Worm (Caenorhabditis elegans) whole organism, L3 larva: ENCODE data around the gene bgal-1.

Source experiments
- R02D3.7 ChIP-seq: fragments of 150-350 bp; optimal IDR thresholded peaks from 2 replicates; lab custom pipeline; 2014; ENCODE audit warnings: missing biosample characterization, missing genetic modification characterization
- ZK546.5 ChIP-seq: sonication (generic microtip); optimal IDR thresholded peaks from 2 replicates; lab custom pipeline; 2017; ENCODE audit warnings: missing biosample characterization, missing genetic modification characterization
- ama-1 ChIP-seq: fragments of 150-350 bp; optimal IDR thresholded peaks from 2 replicates; lab custom pipeline; 2018
- ceh-82 ChIP-seq: fragments of 150-350 bp; optimal IDR thresholded peaks from 2 replicates; lab custom pipeline; 2014; ENCODE audit warnings: missing biosample characterization, missing genetic modification characterization
- ceh-9 ChIP-seq: sonication (generic microtip); optimal IDR thresholded peaks from 2 replicates; lab custom pipeline; 2018; ENCODE audit warnings: missing biosample characterization, missing genetic modification characterization
- egl-27 ChIP-seq: sonication (generic microtip); optimal IDR thresholded peaks from 4 replicates; lab custom pipeline; 2017; ENCODE audit warnings: missing biosample characterization, missing genetic modification reagents, missing genetic modification characterization
- elt-1 ChIP-seq: fragments of 150-350 bp; optimal IDR thresholded peaks from 2 replicates; lab custom pipeline; 2014; ENCODE audit warnings: missing biosample characterization, missing genetic modification characterization
- eor-1 ChIP-seq, 2 experiments: fragments of 150-350 bp; optimal IDR thresholded peaks; 2 replicates each; lab custom pipeline; 2014 to 2018; ENCODE audit warnings: missing biosample characterization in 2 of 2, missing genetic modification characterization in 2 of 2
- lin-39 ChIP-seq: fragments of 150-350 bp; optimal IDR thresholded peaks from 2 replicates; lab custom pipeline; 2018; ENCODE audit warnings: missing biosample characterization, missing genetic modification reagents, missing genetic modification characterization
- nfya-1 ChIP-seq: sonication (generic microtip); optimal IDR thresholded peaks from 2 replicates; lab custom pipeline; 2017; ENCODE audit warnings: missing genetic modification characterization, mild to moderate bottlenecking, missing compliant biosample characterization, antibody characterized with exemption, moderate library complexity; ENCODE audit not compliant: insufficient read depth
- nhr-11 ChIP-seq: fragments of 150-350 bp; optimal IDR thresholded peaks from 2 replicates; lab custom pipeline; 2014; ENCODE audit warnings: missing biosample characterization, missing genetic modification characterization
- nhr-12 ChIP-seq: fragments of 150-350 bp; optimal IDR thresholded peaks from 2 replicates; lab custom pipeline; 2014; ENCODE audit warnings: missing biosample characterization, missing genetic modification characterization
- nhr-237 ChIP-seq: fragments of 150-350 bp; optimal IDR thresholded peaks from 2 replicates; lab custom pipeline; 2014; ENCODE audit warnings: missing biosample characterization, missing genetic modification characterization
- unc-62 ChIP-seq: fragments of 150-350 bp; sonication (generic microtip); optimal IDR thresholded peaks from 4 replicates; lab custom pipeline; 2014; ENCODE audit warnings: missing biosample characterization, missing genetic modification reagents, missing genetic modification characterization

DNA sequence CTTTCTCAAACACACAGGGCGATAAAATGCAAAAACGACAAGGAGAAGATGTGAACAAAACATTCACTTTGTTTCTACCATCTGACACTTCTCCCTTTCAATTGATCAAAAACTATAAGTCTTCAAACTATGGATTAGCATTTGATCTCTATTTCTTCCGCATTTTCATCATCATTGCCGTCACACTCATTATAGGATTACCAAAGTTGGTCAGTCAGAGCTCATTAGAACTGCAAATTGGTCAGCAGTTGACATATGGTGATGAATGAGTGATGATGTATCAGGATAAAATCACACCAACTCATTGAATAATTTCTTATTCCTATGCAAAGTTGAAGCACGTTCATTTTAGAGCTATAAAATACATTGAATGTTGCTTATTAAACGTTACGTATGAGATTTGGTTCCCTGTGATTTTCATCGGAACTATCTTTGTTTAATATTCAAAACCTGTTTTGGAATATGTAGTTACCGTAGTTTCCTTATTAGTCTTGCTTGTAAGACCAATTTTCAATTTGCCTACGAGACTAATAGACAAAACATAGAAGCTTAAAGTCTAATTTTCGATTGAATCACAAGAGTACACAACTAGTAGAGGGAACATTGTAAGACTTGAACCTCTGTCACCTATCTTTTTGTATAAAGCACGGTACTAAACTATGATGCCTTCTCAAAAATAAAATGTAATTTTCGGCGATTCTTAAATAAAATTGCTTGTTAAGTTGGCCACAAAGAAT lies 16.2 kb downstream of the bgal-1 start:
- TF ChIP-seq unc-62 (GFP tag; lab: Kevin White, UChicago) (no peak), ceh-82 (tag; lab: Kevin White, UChicago) (no peak), R02D3.7 (tag; lab: Kevin White, UChicago) (no peak), nhr-12 (tag; lab: Kevin White, UChicago) (no peak), egl-27 (tag; lab: Kevin White, UChicago) (no peak), nhr-237 (tag; lab: Kevin White, UChicago) (no peak), lin-39 (tag; lab: Kevin White, UChicago) (no peak), ZK546.5 (no peak), nfya-1 (no peak), elt-1 (tag; lab: Kevin White, UChicago) (no peak), ama-1 (lab: Kevin White, UChicago) (no peak), nhr-11 (tag; lab: Kevin White, UChicago) (no peak), eor-1 (tag; optimal IDR thresholded peaks at IDR 0.05; lab: Kevin White, UChicago) (no peak), ceh-9 (tag; lab: Kevin White, UChicago) (no peak)
